Fruit fly (Drosophila melanogaster): ENCODE measurements around the gene CG31820.

DNA sequence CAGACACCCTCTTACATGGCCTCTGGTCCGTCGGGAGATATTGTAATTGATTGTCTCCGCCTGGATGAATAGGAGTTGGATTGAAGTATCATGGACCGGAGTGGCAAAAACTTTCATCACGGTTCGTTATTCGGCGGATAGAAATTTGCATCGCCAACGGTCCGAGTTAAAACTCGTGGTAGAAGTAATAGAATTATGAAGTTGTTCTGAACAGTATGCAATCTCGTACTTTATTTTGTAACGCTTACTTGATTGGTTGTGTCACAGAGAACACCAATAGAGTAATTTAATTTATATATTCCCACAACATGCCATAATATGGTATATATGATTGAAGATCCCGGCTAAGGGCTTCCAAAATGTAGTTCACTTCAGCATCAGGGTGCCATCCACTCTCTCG, 2.1 kb downstream of the CG31820 start, which contains the start of the genes CG13245 and CG43816:
- TF ChIP-seq CG1620 (GFP tag; optimal IDR thresholded peaks at IDR 0.05) (no peak), bab1 (GFP tag; optimal IDR thresholded peaks at IDR 0.05) (no peak), CG33017 (tag; optimal IDR thresholded peaks at IDR 0.05) (no peak), CG5204 (GFP tag; optimal IDR thresholded peaks at IDR 0.05) (no peak), CG7045 (GFP tag; optimal IDR thresholded peaks at IDR 0.05) (no peak), Crg-1 (GFP tag; optimal IDR thresholded peaks at IDR 0.05) (no peak)
